Fruit fly (Drosophila melanogaster): ENCODE data around the gene CG14341.

DNA sequence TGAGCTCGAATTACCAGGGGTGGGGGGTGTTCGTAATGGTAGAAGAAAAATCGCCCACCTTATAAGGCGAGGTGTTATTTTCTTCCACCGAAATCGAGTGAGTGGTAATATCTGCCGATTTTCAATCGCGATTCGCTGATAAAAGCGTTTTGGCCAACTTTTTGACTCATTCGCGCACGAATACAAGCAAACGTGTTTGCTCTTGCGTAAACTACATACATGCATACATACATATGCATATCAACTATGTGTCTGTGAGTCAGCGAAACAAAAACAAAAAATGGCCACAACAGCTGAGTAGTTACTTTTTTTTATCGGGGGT, 9.0 kb upstream of the CG14341 start:
- TF ChIP-seq CG8478 (optimal IDR thresholded peaks at IDR 0.05) (no peak), CTCF (optimal IDR thresholded peaks at IDR 0.05) (no peak)

Data from S2 (cell line).